Worm (Caenorhabditis elegans) whole organism, late embryonic: ENCODE data around the gene lars-1.

Source experiments
- C38D4.7 ChIP-seq: fragments of 200-800 bp; sonication (Bioruptor generic); optimal IDR thresholded peaks from 2 replicates; lab custom pipeline; 2018; ENCODE audit warnings: mild to moderate bottlenecking, missing genetic modification characterization, moderate library complexity, missing compliant biosample characterization
- F13H6.1 ChIP-seq: sonication (generic microtip); optimal IDR thresholded peaks from 2 replicates; lab custom pipeline; 2016; ENCODE audit warnings: missing genetic modification characterization, missing compliant biosample characterization
- K02D7.2 ChIP-seq: sonication (generic microtip); optimal IDR thresholded peaks from 2 replicates; lab custom pipeline; 2017; ENCODE audit warnings: mild to moderate bottlenecking, missing genetic modification characterization, missing compliant biosample characterization
- T23F11.4 ChIP-seq: fragments of 200-800 bp; sonication (Bioruptor generic); optimal IDR thresholded peaks from 2 replicates; lab custom pipeline; 2018; ENCODE audit warnings: mild to moderate bottlenecking, missing genetic modification characterization, missing compliant biosample characterization
- Y22D7AL.16 ChIP-seq: sonication (generic microtip); optimal IDR thresholded peaks from 2 replicates; lab custom pipeline; 2016; ENCODE audit warnings: missing genetic modification characterization, missing compliant biosample characterization
- ceh-14 ChIP-seq: sonication (generic microtip); optimal IDR thresholded peaks from 2 replicates; lab custom pipeline; 2016; ENCODE audit warnings: missing genotype, missing genetic modification characterization, missing compliant biosample characterization
- ceh-19 ChIP-seq: fragments of 200-800 bp; sonication (Bioruptor generic); optimal IDR thresholded peaks from 2 replicates; lab custom pipeline; 2018; ENCODE audit warnings: mild to moderate bottlenecking, missing genetic modification characterization, missing compliant biosample characterization
- ceh-2 ChIP-seq: sonication (generic microtip); optimal IDR thresholded peaks from 2 replicates; lab custom pipeline; 2016; ENCODE audit warnings: missing genotype, missing genetic modification characterization, missing compliant biosample characterization
- ceh-22 ChIP-seq: sonication (generic microtip); optimal IDR thresholded peaks from 2 replicates; lab custom pipeline; 2017; ENCODE audit warnings: missing biosample characterization, missing genetic modification characterization
- ceh-24 ChIP-seq: sonication (generic microtip); optimal IDR thresholded peaks from 2 replicates; lab custom pipeline; 2016; ENCODE audit warnings: mild to moderate bottlenecking, missing genetic modification characterization, missing compliant biosample characterization
- ceh-31 ChIP-seq: sonication (generic microtip); optimal IDR thresholded peaks from 2 replicates; lab custom pipeline; 2016; ENCODE audit warnings: missing genetic modification characterization, missing compliant biosample characterization
- ceh-34 ChIP-seq: sonication (generic microtip); optimal IDR thresholded peaks from 2 replicates; lab custom pipeline; 2016; ENCODE audit warnings: mild to moderate bottlenecking, missing genetic modification characterization, missing compliant biosample characterization
- ceh-45 ChIP-seq: fragments of 200-800 bp; sonication (Bioruptor generic); IDR thresholded peaks from 2 replicates; pipeline ENCODE4 v1.3.6; 2022; ENCODE audit warnings: missing genetic modification reagents, missing genetic modification characterization, missing compliant biosample characterization
- ceh-9 ChIP-seq: sonication (generic microtip); optimal IDR thresholded peaks from 2 replicates; lab custom pipeline; 2016; ENCODE audit warnings: mild to moderate bottlenecking, missing genetic modification characterization, inconsistent platforms, missing compliant biosample characterization
- che-1 ChIP-seq: sonication (generic microtip); optimal IDR thresholded peaks from 2 replicates; lab custom pipeline; 2016; ENCODE audit warnings: mild to moderate bottlenecking, missing genetic modification characterization, missing compliant biosample characterization
- dve-1 ChIP-seq: sonication (generic microtip); optimal IDR thresholded peaks from 2 replicates; lab custom pipeline; 2017; ENCODE audit warnings: antibody characterized with exemption, mild to moderate bottlenecking, missing genetic modification characterization, missing compliant biosample characterization
- ets-4 ChIP-seq: sonication (generic microtip); optimal IDR thresholded peaks from 2 replicates; lab custom pipeline; 2016; ENCODE audit warnings: missing genetic modification characterization, missing compliant biosample characterization
- eyg-1 ChIP-seq: sonication (generic microtip); optimal IDR thresholded peaks from 2 replicates; lab custom pipeline; 2016; ENCODE audit warnings: missing genotype, missing genetic modification characterization, missing compliant biosample characterization
- fax-1 ChIP-seq: sonication (generic microtip); optimal IDR thresholded peaks from 2 replicates; lab custom pipeline; 2016; ENCODE audit warnings: missing genotype, missing genetic modification characterization, missing compliant biosample characterization
- fkh-10 ChIP-seq: fragments of 150-350 bp; optimal IDR thresholded peaks from 2 replicates; lab custom pipeline; 2014; ENCODE audit warnings: missing biosample characterization, missing genetic modification reagents, missing genetic modification characterization
- fkh-6 ChIP-seq: sonication (generic microtip); optimal IDR thresholded peaks from 2 replicates; lab custom pipeline; 2016; ENCODE audit warnings: missing genetic modification characterization, missing compliant biosample characterization
- gmeb-2 ChIP-seq: sonication (generic microtip); optimal IDR thresholded peaks from 2 replicates; lab custom pipeline; 2016; ENCODE audit warnings: missing genetic modification characterization, inconsistent platforms, missing compliant biosample characterization
- hlh-15 ChIP-seq: sonication (generic microtip); optimal IDR thresholded peaks from 2 replicates; lab custom pipeline; 2016; ENCODE audit warnings: missing genetic modification characterization, missing compliant biosample characterization
- hlh-6 ChIP-seq: sonication (generic microtip); optimal IDR thresholded peaks from 2 replicates; lab custom pipeline; 2016; ENCODE audit warnings: missing genotype, missing genetic modification characterization, missing compliant biosample characterization
- lim-6 ChIP-seq: sonication (generic microtip); optimal IDR thresholded peaks from 2 replicates; lab custom pipeline; 2016; ENCODE audit warnings: missing genetic modification characterization, missing compliant biosample characterization
- lin-11 ChIP-seq: fragments of 200-800 bp; sonication (Bioruptor generic); optimal IDR thresholded peaks from 2 replicates; lab custom pipeline; 2018; ENCODE audit warnings: mild to moderate bottlenecking, missing genetic modification characterization, missing compliant biosample characterization
- madf-2 ChIP-seq: sonication (generic microtip); optimal IDR thresholded peaks from 2 replicates; lab custom pipeline; 2017; ENCODE audit warnings: missing genetic modification characterization, missing compliant biosample characterization
- mec-3 ChIP-seq: sonication (generic microtip); optimal IDR thresholded peaks from 2 replicates; lab custom pipeline; 2016; ENCODE audit warnings: borderline replicate concordance, missing genetic modification characterization, missing compliant biosample characterization
- nhr-11 ChIP-seq: fragments of 150-350 bp; optimal IDR thresholded peaks from 2 replicates; lab custom pipeline; 2014; ENCODE audit warnings: missing biosample characterization, missing genetic modification characterization
- nhr-232 ChIP-seq: sonication (generic microtip); optimal IDR thresholded peaks from 2 replicates; lab custom pipeline; 2016; ENCODE audit warnings: missing genetic modification characterization, missing compliant biosample characterization
- npax-4 ChIP-seq: sonication (generic microtip); optimal IDR thresholded peaks from 2 replicates; lab custom pipeline; 2016; ENCODE audit warnings: missing genetic modification characterization, missing compliant biosample characterization
- odd-2 ChIP-seq: sonication (generic microtip); optimal IDR thresholded peaks from 2 replicates; lab custom pipeline; 2017; ENCODE audit warnings: antibody characterized with exemption, mild to moderate bottlenecking, missing genetic modification characterization, missing compliant biosample characterization
- pag-3 ChIP-seq: sonication (generic microtip); optimal IDR thresholded peaks from 2 replicates; lab custom pipeline; 2016; ENCODE audit warnings: missing compliant biosample characterization, missing genetic modification characterization, borderline replicate concordance
- pat-9 ChIP-seq: fragments of 200-800 bp; sonication (Bioruptor generic); optimal IDR thresholded peaks from 2 replicates; lab custom pipeline; 2018; ENCODE audit warnings: mild to moderate bottlenecking, missing genetic modification characterization, moderate library complexity, missing compliant biosample characterization
- pax-1 ChIP-seq: fragments of 150-350 bp; optimal IDR thresholded peaks from 2 replicates; lab custom pipeline; 2014; ENCODE audit warnings: missing biosample characterization, missing genetic modification characterization
- pha-2 ChIP-seq: sonication (generic microtip); optimal IDR thresholded peaks from 2 replicates; lab custom pipeline; 2017; ENCODE audit warnings: mild to moderate bottlenecking, missing genetic modification characterization, missing compliant biosample characterization
- pha-4 ChIP-seq: fragments of 150-350 bp; optimal IDR thresholded peaks from 2 replicates; lab custom pipeline; 2018; ENCODE audit warnings: missing biosample characterization, missing genetic modification reagents, missing genetic modification characterization
- pros-1 ChIP-seq: fragments of 150-350 bp; optimal IDR thresholded peaks from 2 replicates; lab custom pipeline; 2014; ENCODE audit warnings: missing biosample characterization, missing genetic modification reagents, missing genetic modification characterization
- ref-2 ChIP-seq: sonication (generic microtip); optimal IDR thresholded peaks from 2 replicates; lab custom pipeline; 2016; ENCODE audit warnings: missing genetic modification characterization, missing compliant biosample characterization
- rnt-1 ChIP-seq: sonication (generic microtip); optimal IDR thresholded peaks from 2 replicates; lab custom pipeline; 2016; ENCODE audit warnings: missing genetic modification characterization, missing compliant biosample characterization
- sdc-2 ChIP-seq: sonication (generic microtip); optimal IDR thresholded peaks from 2 replicates; lab custom pipeline; 2016; ENCODE audit warnings: missing genotype, missing genetic modification characterization, missing compliant biosample characterization
- sox-2 ChIP-seq: fragments of 200-800 bp; sonication (Bioruptor generic); IDR thresholded peaks from 2 replicates; pipeline ENCODE4 v1.3.6; 2022; ENCODE audit warnings: missing genetic modification reagents, missing genetic modification characterization, missing compliant biosample characterization
- sox-4 ChIP-seq: sonication (generic microtip); optimal IDR thresholded peaks from 2 replicates; lab custom pipeline; 2017; ENCODE audit warnings: mild to moderate bottlenecking, missing genetic modification characterization, inconsistent platforms, missing compliant biosample characterization
- tbx-2 ChIP-seq: sonication (generic microtip); optimal IDR thresholded peaks from 2 replicates; lab custom pipeline; 2016; ENCODE audit warnings: missing genetic modification characterization, missing compliant biosample characterization
- ttx-3 ChIP-seq: sonication (generic microtip); optimal IDR thresholded peaks from 2 replicates; lab custom pipeline; 2016; ENCODE audit warnings: missing genetic modification reagents, missing genetic modification characterization, missing compliant biosample characterization
- unc-3 ChIP-seq, 2 experiments: fragments of 200-800 bp in 1 of 2; sonication (Bioruptor generic) in 1 of 2; sonication (generic microtip) in 1 of 2; conservative IDR thresholded peaks in 1 of 2; optimal IDR thresholded peaks in 1 of 2; 2 replicates each; pipeline versions ENCODE4 v1.3.6 to Lab custom; 2016 to 2022; ENCODE audit warnings: missing compliant biosample characterization in 2 of 2, missing genetic modification characterization in 2 of 2, missing genetic modification reagents in 1 of 2
- unc-42 ChIP-seq: sonication (generic microtip); optimal IDR thresholded peaks from 2 replicates; lab custom pipeline; 2016; ENCODE audit warnings: missing genotype, missing genetic modification characterization, missing compliant biosample characterization
- unc-55 ChIP-seq: sonication (generic microtip); optimal IDR thresholded peaks from 2 replicates; lab custom pipeline; 2017; ENCODE audit warnings: missing biosample characterization, missing genetic modification reagents, missing genetic modification characterization
- unc-86 ChIP-seq: sonication (generic microtip); optimal IDR thresholded peaks from 2 replicates; lab custom pipeline; 2016; ENCODE audit warnings: missing genetic modification characterization, missing compliant biosample characterization
- ztf-16 ChIP-seq: sonication (generic microtip); optimal IDR thresholded peaks from 2 replicates; lab custom pipeline; 2017; ENCODE audit warnings: missing genetic modification characterization, missing compliant biosample characterization

The lars-1 gene

DNA sequence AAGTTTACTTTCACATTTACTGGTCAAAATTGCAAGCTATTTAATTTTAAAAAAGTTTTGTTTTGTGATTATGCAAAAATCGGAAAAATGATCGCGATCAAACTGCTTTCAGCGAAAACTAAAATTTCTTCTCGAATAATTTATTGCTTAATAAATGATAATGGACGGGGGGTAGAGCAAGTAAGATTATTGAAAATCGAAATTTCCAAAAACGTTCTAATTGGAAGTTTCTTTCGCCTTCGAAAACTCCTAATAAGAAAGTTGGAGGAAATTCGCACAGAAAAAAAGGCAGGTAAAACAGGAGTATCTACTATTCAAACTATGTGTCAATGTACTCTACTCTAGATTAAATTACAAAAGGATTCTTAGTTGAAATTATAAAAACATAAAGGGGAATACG lies 14.4 kb downstream of the lars-1 start:
- TF ChIP-seq rnt-1 (tag; lab: Kevin White, UChicago) (no peak), lim-6 (tag; lab: Kevin White, UChicago) (no peak), pha-4 (tag; lab: Kevin White, UChicago) (no peak)

- TF ChIP-seq K02D7.2 (tag; lab: Kevin White, UChicago) (peak; percentile 93), ztf-16 (tag; lab: Kevin White, UChicago) (peak; percentile 88), odd-2 (tag; lab: Kevin White, UChicago) (peak; percentile 87), rnt-1 (tag; lab: Kevin White, UChicago) (peak; percentile 93), dve-1 (tag; lab: Kevin White, UChicago) (peak; percentile 65), pros-1 (peak; percentile 11), pha-2 (tag; lab: Kevin White, UChicago) (peak; percentile 92), sox-4 (tag; lab: Kevin White, UChicago) (peak; percentile 91), unc-3 (GFP tag; conservative IDR thresholded peaks at IDR 0.05; lab: Robert Waterston, UW) (peak; percentile 85), unc-3 (tag; optimal IDR thresholded peaks at IDR 0.05; lab: Kevin White, UChicago) (peak; percentile 91), madf-2 (tag; lab: Kevin White, UChicago) (peak; percentile 89), ceh-24 (peak; percentile 82), ceh-22 (peak; percentile 63), ceh-9 (tag; lab: Kevin White, UChicago) (no peak), hlh-15 (tag; lab: Kevin White, UChicago) (peak; percentile 94), che-1 (tag; lab: Kevin White, UChicago) (peak; percentile 88), Y22D7AL.16 (peak; percentile 83), ceh-14 (tag; lab: Kevin White, UChicago) (peak; percentile 95), eyg-1 (tag; lab: Kevin White, UChicago) (peak; percentile 85), ceh-45 (GFP tag; lab: Robert Waterston, UW) (peak; percentile 81; the same call in 1 of the 2 replicates), npax-4 (tag; lab: Kevin White, UChicago) (peak; percentile 82), unc-86 (tag; lab: Kevin White, UChicago) (peak; percentile 93), mec-3 (no peak), lim-6 (tag; lab: Kevin White, UChicago) (peak; percentile 73), pax-1 (tag; lab: Kevin White, UChicago) (no peak), T23F11.4 (GFP tag; lab: Kevin White, UChicago) (peak; percentile 83), C38D4.7 (peak; percentile 90), hlh-6 (tag; lab: Kevin White, UChicago) (peak; percentile 85), nhr-11 (tag; lab: Kevin White, UChicago) (no peak), nhr-232 (tag; lab: Kevin White, UChicago) (peak; percentile 83), unc-55 (GFP tag; lab: Kevin White, UChicago) (no peak), fax-1 (peak; percentile 94), sox-2 (GFP tag; lab: Robert Waterston, UW) (0 out of 2 replicates have a peak, but pooled peaks have one; percentile 29), sdc-2 (tag; lab: Kevin White, UChicago) (peak; percentile 82), ceh-31 (tag; lab: Kevin White, UChicago) (peak; percentile 90), lin-11 (tag; lab: Kevin White, UChicago) (peak; percentile 82), fkh-6 (tag; lab: Kevin White, UChicago) (peak; percentile 89), ceh-2 (tag; lab: Kevin White, UChicago) (peak; percentile 92), fkh-10 (GFP tag; lab: Kevin White, UChicago) (peak; percentile 64), ref-2 (tag; lab: Kevin White, UChicago) (peak; percentile 94), ttx-3 (peak; percentile 92), ets-4 (tag; lab: Kevin White, UChicago) (peak; percentile 69), unc-42 (tag; lab: Kevin White, UChicago) (peak; percentile 38), ceh-34 (tag; lab: Kevin White, UChicago) (peak; percentile 91), gmeb-2 (tag; lab: Kevin White, UChicago) (peak; percentile 88), tbx-2 (tag; lab: Kevin White, UChicago) (peak; percentile 90), F13H6.1 (tag; lab: Kevin White, UChicago) (peak; percentile 84), pag-3 (peak; percentile 37), pat-9 (tag; lab: Kevin White, UChicago) (peak; percentile 90), ceh-19 (peak; percentile 92)
Observed at ce11 chrIII:4170903-4171377, 15.7 kb downstream of the lars-1 start, which contains the start of the genes rnf-121 and C16C10.4. Gene rnf-121 (minus strand): TSS chrIII:4170953. Gene C16C10.4 (plus strand): TSS chrIII:4171336.
